Fruit fly (Drosophila melanogaster) whole organism, embryonic: ENCODE measurements around the gene kirre.
A peak's percentile ranks its signal among the peaks of the same experiment; 100 is the strongest.

ENCODE experiments used
- CG10147 ChIP-seq: fragments of 200-800 bp; sonication (Bioruptor generic); optimal IDR thresholded peaks from 2 replicates; lab custom pipeline; 2019; ENCODE audit warnings: missing biosample characterization, mild to moderate bottlenecking, missing genetic modification characterization, moderate library complexity
- CG10431 ChIP-seq: fragments of 200-800 bp; sonication (Bioruptor generic); optimal IDR thresholded peaks from 3 replicates; lab custom pipeline; 2018; ENCODE audit warnings: missing biosample characterization, mild to moderate bottlenecking, missing genetic modification characterization
- CG12219 ChIP-seq: fragments of 200-800 bp; sonication (Bioruptor generic); optimal IDR thresholded peaks from 3 replicates; lab custom pipeline; 2018; ENCODE audit warnings: missing biosample characterization, mild to moderate bottlenecking, missing genetic modification characterization
- CG13287 ChIP-seq: fragments of 200-800 bp; sonication (Bioruptor generic); IDR thresholded peaks from 2 replicates; pipeline ENCODE4 v1.3.6; 2022; ENCODE audit warnings: missing biosample characterization, missing genetic modification characterization; ENCODE audit not compliant: partially characterized antibody
- CG15269 ChIP-seq: fragments of 200-800 bp; sonication (Bioruptor generic); optimal IDR thresholded peaks from 2 replicates; lab custom pipeline; 2018; ENCODE audit warnings: missing biosample characterization, mild to moderate bottlenecking, missing genetic modification characterization, moderate library complexity
- CG1603 ChIP-seq: fragments of 200-800 bp; sonication (Bioruptor generic); optimal IDR thresholded peaks from 2 replicates; lab custom pipeline; 2019; ENCODE audit warnings: missing biosample characterization, mild to moderate bottlenecking, missing genetic modification characterization, moderate library complexity
- CG17328 ChIP-seq: fragments of 200-800 bp; sonication (Bioruptor generic); IDR thresholded peaks from 2 replicates; pipeline ENCODE4 v1.3.6; 2022; ENCODE audit warnings: missing biosample characterization, missing genetic modification characterization
- CG18599 ChIP-seq: fragments of 200-800 bp; sonication (Bioruptor generic); optimal IDR thresholded peaks from 3 replicates; lab custom pipeline; 2017; ENCODE audit warnings: missing biosample characterization, missing genetic modification characterization, mild to moderate bottlenecking, moderate library complexity, missing genetic modification reagents
- CG2129 ChIP-seq: fragments of 200-800 bp; sonication (Bioruptor generic); IDR thresholded peaks from 2 replicates; pipeline ENCODE4 v1.3.6; 2022; ENCODE audit warnings: missing biosample characterization, missing genetic modification characterization; ENCODE audit not compliant: partially characterized antibody
- CG2889 ChIP-seq: fragments of 200-800 bp; sonication (Bioruptor generic); IDR thresholded peaks from 3 replicates; pipeline ENCODE4 v1.3.6; 2022; ENCODE audit warnings: missing biosample characterization, missing genetic modification characterization
- CG30431 ChIP-seq: fragments of 200-800 bp; sonication (Bioruptor generic); optimal IDR thresholded peaks from 2 replicates; lab custom pipeline; 2017; ENCODE audit warnings: missing biosample characterization, missing genetic modification characterization
- CG32532 ChIP-seq: fragments of 200-800 bp; sonication (Bioruptor generic); IDR thresholded peaks from 2 replicates; pipeline ENCODE4 v1.3.6; 2022; ENCODE audit warnings: missing biosample characterization, missing genetic modification characterization
- CG4424 ChIP-seq: fragments of 200-800 bp; sonication (Bioruptor generic); optimal IDR thresholded peaks from 3 replicates; lab custom pipeline; 2016; ENCODE audit warnings: missing biosample characterization, missing genetic modification characterization
- CG6689 ChIP-seq: fragments of 200-800 bp; sonication (Bioruptor generic); IDR thresholded peaks from 2 replicates; pipeline ENCODE4 v1.3.6; 2022; ENCODE audit warnings: missing biosample characterization, missing genetic modification characterization
- CG8478 ChIP-seq: fragments of >200 bp; optimal IDR thresholded peaks from 2 replicates; lab custom pipeline; 2018
- CG9817 ChIP-seq: fragments of 200-800 bp; sonication (Bioruptor generic); optimal IDR thresholded peaks from 2 replicates; lab custom pipeline; 2018; ENCODE audit warnings: missing biosample characterization, mild to moderate bottlenecking, missing genetic modification characterization, moderate library complexity
- CHES-1-like ChIP-seq: fragments of 200-800 bp; sonication (Bioruptor generic); optimal IDR thresholded peaks from 2 replicates; lab custom pipeline; 2016; ENCODE audit warnings: missing biosample characterization, missing genetic modification characterization
- D19B ChIP-seq: fragments of 200-800 bp; sonication (Bioruptor generic); optimal IDR thresholded peaks from 2 replicates; lab custom pipeline; 2017; ENCODE audit warnings: missing biosample characterization, mild to moderate bottlenecking, missing genetic modification characterization
- Dbx ChIP-seq: fragments of 200-800 bp; sonication (Bioruptor generic); IDR thresholded peaks from 3 replicates; pipeline ENCODE4 v1.3.6; 2022; ENCODE audit warnings: missing biosample characterization, missing genetic modification characterization
- Dek ChIP-seq: fragments of 200-800 bp; sonication (Bioruptor generic); optimal IDR thresholded peaks from 3 replicates; lab custom pipeline; 2019; ENCODE audit warnings: missing biosample characterization, mild to moderate bottlenecking, missing genetic modification characterization, moderate library complexity
- Dip3 ChIP-seq: fragments of 200-800 bp; sonication (Bioruptor generic); optimal IDR thresholded peaks from 3 replicates; lab custom pipeline; 2016; ENCODE audit warnings: missing biosample characterization, missing genetic modification characterization
- H15 ChIP-seq: fragments of 200-800 bp; sonication (Bioruptor generic); IDR thresholded peaks from 3 replicates; pipeline ENCODE4 v1.3.6; 2022; ENCODE audit warnings: missing biosample characterization, missing genetic modification characterization
- MESR4 ChIP-seq: fragments of 200-800 bp; sonication (Bioruptor generic); optimal IDR thresholded peaks from 2 replicates; lab custom pipeline; 2018; ENCODE audit warnings: missing biosample characterization, mild to moderate bottlenecking, missing genetic modification characterization, moderate library complexity
- Mrtf ChIP-seq: fragments of 200-800 bp; sonication (Bioruptor generic); IDR thresholded peaks from 3 replicates; pipeline ENCODE4 v1.3.6; 2022; ENCODE audit warnings: missing biosample characterization, missing genetic modification characterization
- Nf-YB ChIP-seq: fragments of 200-800 bp; sonication (Bioruptor generic); optimal IDR thresholded peaks from 3 replicates; lab custom pipeline; 2019; ENCODE audit warnings: missing biosample characterization, mild to moderate bottlenecking, missing genetic modification characterization, moderate library complexity
- Optix ChIP-seq: fragments of 200-800 bp; sonication (Bioruptor generic); IDR thresholded peaks from 3 replicates; pipeline ENCODE4 v1.3.6; 2022; ENCODE audit warnings: missing biosample characterization, missing genetic modification characterization
- Usf ChIP-seq: fragments of 200-800 bp; sonication (Bioruptor generic); optimal IDR thresholded peaks from 2 replicates; lab custom pipeline; 2017; ENCODE audit warnings: missing genotype, missing biosample characterization, missing genetic modification characterization
- Xbp1 ChIP-seq: fragments of 200-800 bp; sonication (Bioruptor generic); optimal IDR thresholded peaks from 3 replicates; lab custom pipeline; 2016; ENCODE audit warnings: missing biosample characterization, mild to moderate bottlenecking, missing genetic modification characterization
- abd-A ChIP-seq: fragments of 200-800 bp; sonication (Bioruptor generic); optimal IDR thresholded peaks from 3 replicates; lab custom pipeline; 2019; ENCODE audit warnings: missing biosample characterization, mild to moderate bottlenecking, missing genetic modification characterization, moderate library complexity
- dysf ChIP-seq: fragments of 200-800 bp; sonication (Bioruptor generic); IDR thresholded peaks from 3 replicates; pipeline ENCODE4 v1.3.6; 2022; ENCODE audit warnings: missing biosample characterization, missing genetic modification characterization
- fru ChIP-seq: fragments of >200 bp; optimal IDR thresholded peaks from 2 replicates; lab custom pipeline; 2017
- gce ChIP-seq: fragments of 200-800 bp; sonication (Bioruptor generic); IDR thresholded peaks from 3 replicates; pipeline ENCODE4 v1.3.6; 2022; ENCODE audit warnings: missing biosample characterization, missing genetic modification characterization
- gfzf ChIP-seq: fragments of 200-800 bp; sonication (Bioruptor generic); optimal IDR thresholded peaks from 2 replicates; lab custom pipeline; 2016; ENCODE audit warnings: missing biosample characterization, mild to moderate bottlenecking, missing genetic modification characterization, moderate library complexity
- jing ChIP-seq: fragments of 200-800 bp; sonication (Bioruptor generic); optimal IDR thresholded peaks from 2 replicates; lab custom pipeline; 2018; ENCODE audit warnings: missing biosample characterization, mild to moderate bottlenecking, missing genetic modification characterization
- kni ChIP-seq: fragments of 200-800 bp; sonication (Bioruptor generic); optimal IDR thresholded peaks from 3 replicates; lab custom pipeline; 2017; ENCODE audit warnings: mild to moderate bottlenecking, missing biosample characterization, missing genetic modification reagents, missing genetic modification characterization
- lab ChIP-seq: fragments of 200-800 bp; sonication (Bioruptor generic); optimal IDR thresholded peaks from 3 replicates; lab custom pipeline; 2017; ENCODE audit warnings: missing biosample characterization, missing genetic modification characterization, mild to moderate bottlenecking, moderate library complexity, missing genetic modification reagents
- lmd ChIP-seq: fragments of 200-800 bp; sonication (Bioruptor generic); IDR thresholded peaks from 2 replicates; pipeline ENCODE4 v1.3.6; 2022; ENCODE audit warnings: missing biosample characterization, missing genetic modification characterization
- odd ChIP-seq: fragments of 200-800 bp; sonication (Bioruptor generic); optimal IDR thresholded peaks from 2 replicates; lab custom pipeline; 2017; ENCODE audit warnings: missing biosample characterization, mild to moderate bottlenecking, missing genetic modification characterization
- pan ChIP-seq, 4 experiments: fragments of >200 bp in 3 of 4; fragments of 200-800 bp in 1 of 4; sonication (Bioruptor generic) in 1 of 4; optimal IDR thresholded peaks in 3 of 4; IDR thresholded peaks in 1 of 4; 2 replicates each; pipeline versions ENCODE4 v1.3.6 to Lab custom; 2017 to 2022; ENCODE audit warnings: missing biosample characterization in 2 of 4, missing genetic modification characterization in 2 of 4, mixed read lengths in 1 of 4
- phol ChIP-seq: fragments of 200-800 bp; sonication (Bioruptor generic); optimal IDR thresholded peaks from 3 replicates; lab custom pipeline; 2018; ENCODE audit warnings: missing biosample characterization, mild to moderate bottlenecking, missing genetic modification characterization, moderate library complexity
- prd ChIP-seq, 3 experiments: fragments of >200 bp in 2 of 3; fragments of 200-800 bp in 1 of 3; sonication (Bioruptor generic) in 1 of 3; optimal IDR thresholded peaks in 2 of 3; IDR thresholded peaks in 1 of 3; 2 replicates in 2 of 3; 3 replicates in 1 of 3; pipeline versions ENCODE4 v1.3.6 to Lab custom; 2017 to 2022; ENCODE audit warnings: missing biosample characterization in 1 of 3, missing genetic modification characterization in 1 of 3
- sens-2 ChIP-seq: fragments of 200-800 bp; sonication (Bioruptor generic); IDR thresholded peaks from 2 replicates; pipeline ENCODE4 v1.3.6; 2022; ENCODE audit warnings: missing biosample characterization, missing genetic modification characterization
- slou ChIP-seq: fragments of 200-800 bp; sonication (Bioruptor generic); optimal IDR thresholded peaks from 3 replicates; lab custom pipeline; 2016; ENCODE audit warnings: missing biosample characterization, missing genetic modification characterization
- wor ChIP-seq: fragments of 200-800 bp; sonication (Bioruptor generic); IDR thresholded peaks from 2 replicates; pipeline ENCODE4 v1.3.6; 2022; ENCODE audit warnings: missing biosample characterization, missing genetic modification characterization

kirre gene

dm6 chrX:2813106-2813505 is 72.9 kb downstream of the kirre start (continued):
- TF ChIP-seq Dek (tag; lab: Kevin White, UChicago) = no peak
- TF ChIP-seq MESR4 (GFP tag; lab: Kevin White, UChicago) = no peak
- TF ChIP-seq sens-2 (GFP tag; lab: Robert Waterston, UW) = no peak
- TF ChIP-seq gfzf (GFP tag; lab: Kevin White, UChicago) = no peak
- TF ChIP-seq Xbp1 (GFP tag; lab: Kevin White, UChicago) = peak; percentile 42
- TF ChIP-seq CG10431 (GFP tag; lab: Kevin White, UChicago) = no peak
- no peak for TF ChIP-seq Nf-YB (GFP tag; lab: Kevin White, UChicago)
- no peak for TF ChIP-seq wor
- no peak for TF ChIP-seq slou
- TF ChIP-seq D19B = no peak
- no peak for TF ChIP-seq CG18599
- no peak for TF ChIP-seq CG30431 (GFP tag; lab: Kevin White, UChicago)
- peak; percentile 38; the same call in 1 of the 2 replicates for TF ChIP-seq CG17328 (GFP tag; lab: Robert Waterston, UW)
- no peak for TF ChIP-seq Mrtf (GFP tag; lab: Robert Waterston, UW)
- TF ChIP-seq phol (tag; lab: Kevin White, UChicago) = no peak
- TF ChIP-seq prd (optimal IDR thresholded peaks at IDR 0.05; lab: Kevin White, UChicago) = no peak
- TF ChIP-seq prd (GFP tag; IDR thresholded peaks at IDR 0.05; lab: Robert Waterston, UW) = peak; percentile 39; the same call in 1 of the 3 replicates
- 0 out of 2 replicates have a peak, but pooled peaks have one; percentile 16 for TF ChIP-seq CG6689 (GFP tag; lab: Robert Waterston, UW)
- TF ChIP-seq CG8478 (lab: Kevin White, UChicago) = no peak
- TF ChIP-seq dysf (GFP tag; lab: Robert Waterston, UW) = peak; percentile 47; the same call in 1 of the 3 replicates
- TF ChIP-seq jing (GFP tag; lab: Kevin White, UChicago) = no peak
- TF ChIP-seq Dip3 (GFP tag; lab: Kevin White, UChicago) = no peak
- no peak for TF ChIP-seq CG12219
- peak; percentile 35; the same call in 1 of the 2 replicates for TF ChIP-seq CG32532 (GFP tag; lab: Robert Waterston, UW)
- TF ChIP-seq CG4424 (GFP tag; lab: Kevin White, UChicago) = no peak
- peak; percentile 47 for TF ChIP-seq lmd (GFP tag; lab: Robert Waterston, UW)
- peak; percentile 24 for TF ChIP-seq CG15269 (tag; lab: Kevin White, UChicago)
- no peak for TF ChIP-seq CG10147 (GFP tag; lab: Kevin White, UChicago)
- no peak for TF ChIP-seq H15
- peak; percentile 11 for TF ChIP-seq lab (GFP tag; lab: Kevin White, UChicago)
- TF ChIP-seq pan (optimal IDR thresholded peaks at IDR 0.05; lab: Kevin White, UChicago) = no peak
- TF ChIP-seq pan (GFP tag; optimal IDR thresholded peaks at IDR 0.05 in 1 of 2, IDR thresholded peaks at IDR 0.05 in 1 of 2) = peak in 1 of 2 experiments; percentile 47
- no peak for TF ChIP-seq CHES-1-like (GFP tag; lab: Kevin White, UChicago)
- TF ChIP-seq CG2129 (GFP tag; lab: Robert Waterston, UW) = no peak
- TF ChIP-seq Usf (GFP tag; lab: Kevin White, UChicago) = no peak
- no peak for TF ChIP-seq odd (GFP tag; lab: Kevin White, UChicago)
- no peak for TF ChIP-seq fru (lab: Kevin White, UChicago)
- TF ChIP-seq kni = no peak
- TF ChIP-seq CG2889 (GFP tag; lab: Robert Waterston, UW) = no peak
- TF ChIP-seq Dbx (GFP tag; lab: Robert Waterston, UW) = no peak
- no peak for TF ChIP-seq gce (GFP tag; lab: Robert Waterston, UW)
- TF ChIP-seq abd-A = no peak
- TF ChIP-seq CG13287 (GFP tag; lab: Robert Waterston, UW) = no peak
- no peak for TF ChIP-seq CG9817 (tag; lab: Kevin White, UChicago)
- TF ChIP-seq CG1603 (tag; lab: Kevin White, UChicago) = peak; percentile 40
- 0 out of 3 replicates have a peak, but pooled peaks have one; percentile 37 for TF ChIP-seq Optix (GFP tag; lab: Robert Waterston, UW)
